Worm (Caenorhabditis elegans) whole organism, L1 larva: ENCODE results near the gene mlc-1.

Experiments
- C16A3.4 ChIP-seq: fragments of 150-350 bp; optimal IDR thresholded peaks from 2 replicates; lab custom pipeline; 2014; ENCODE audit warnings: missing biosample characterization, missing genetic modification characterization
- aha-1 ChIP-seq: fragments of 150-350 bp; optimal IDR thresholded peaks from 2 replicates; lab custom pipeline; 2014; ENCODE audit warnings: missing biosample characterization, missing genetic modification characterization
- alr-1 ChIP-seq: fragments of 200-800 bp; sonication (Bioruptor generic); optimal IDR thresholded peaks from 2 replicates; lab custom pipeline; 2018; ENCODE audit warnings: borderline replicate concordance, mild to moderate bottlenecking, missing genetic modification characterization, missing compliant biosample characterization
- ceh-63 ChIP-seq: fragments of 200-800 bp; sonication (Bioruptor generic); optimal IDR thresholded peaks from 2 replicates; lab custom pipeline; 2018; ENCODE audit warnings: mild to moderate bottlenecking, missing genetic modification characterization, missing compliant biosample characterization
- ceh-82 ChIP-seq, 3 experiments: fragments of 150-350 bp in 1 of 3; sonication (generic microtip) in 2 of 3; optimal IDR thresholded peaks; 2 replicates each; lab custom pipeline; 2014 to 2017; ENCODE audit warnings: missing biosample characterization in 3 of 3, missing genetic modification characterization in 3 of 3
- ces-1 ChIP-seq: fragments of 150-350 bp; optimal IDR thresholded peaks from 2 replicates; lab custom pipeline; 2014; ENCODE audit warnings: missing biosample characterization, missing genetic modification reagents, missing genetic modification characterization
- efl-1 ChIP-seq, 4 experiments: fragments of 150-350 bp; optimal IDR thresholded peaks in 3 of 4; peaks in 1 of 4; 1 replicate in 1 of 4; 2 replicates in 3 of 4; lab custom pipeline; 2014; ENCODE audit warnings: missing biosample characterization in 2 of 4, missing genetic modification characterization in 2 of 4, missing genetic modification reagents in 2 of 4
- egl-27 ChIP-seq, 2 experiments: fragments of 150-350 bp in 1 of 2; sonication (generic microtip); optimal IDR thresholded peaks; 3 replicates each; lab custom pipeline; 2017 to 2018; ENCODE audit warnings: missing biosample characterization in 2 of 2, missing genetic modification characterization in 2 of 2, missing genetic modification reagents in 2 of 2
- elt-2 ChIP-seq: sonication (generic microtip); optimal IDR thresholded peaks from 2 replicates; lab custom pipeline; 2016; ENCODE audit warnings: missing genetic modification characterization, mild to moderate bottlenecking, inconsistent platforms, missing compliant biosample characterization, missing genetic modification reagents
- ets-5 ChIP-seq: fragments of 200-800 bp; sonication (Bioruptor generic); IDR thresholded peaks from 2 replicates; pipeline ENCODE4 v1.3.6; 2022; ENCODE audit warnings: missing genetic modification characterization, missing compliant biosample characterization
- fkh-10 ChIP-seq: sonication (generic microtip); optimal IDR thresholded peaks from 2 replicates; lab custom pipeline; 2017; ENCODE audit warnings: missing biosample characterization, missing genetic modification reagents, missing genetic modification characterization
- fkh-4 ChIP-seq: sonication (generic microtip); optimal IDR thresholded peaks from 2 replicates; lab custom pipeline; 2016; ENCODE audit warnings: missing compliant biosample characterization, missing genetic modification characterization, borderline replicate concordance
- fos-1 ChIP-seq: fragments of 150-350 bp; optimal IDR thresholded peaks from 2 replicates; lab custom pipeline; 2014; ENCODE audit warnings: missing biosample characterization, missing genetic modification characterization
- hlh-4 ChIP-seq: sonication (generic microtip); optimal IDR thresholded peaks from 2 replicates; lab custom pipeline; 2016; ENCODE audit warnings: mild to moderate bottlenecking, missing genetic modification characterization, missing compliant biosample characterization
- lin-13 ChIP-seq: fragments of 150-350 bp; optimal IDR thresholded peaks from 2 replicates; lab custom pipeline; 2014; ENCODE audit warnings: missing biosample characterization, missing genetic modification reagents, missing genetic modification characterization
- lin-14 ChIP-seq: fragments of 200-800 bp; sonication (Bioruptor generic); optimal IDR thresholded peaks from 2 replicates; lab custom pipeline; 2018; ENCODE audit warnings: mild to moderate bottlenecking, missing genetic modification characterization, moderate library complexity, missing compliant biosample characterization
- lin-15B ChIP-seq: fragments of 150-350 bp; sonication (generic microtip); optimal IDR thresholded peaks from 3 replicates; lab custom pipeline; 2014; ENCODE audit warnings: missing biosample characterization, missing genetic modification characterization
- lin-39 ChIP-seq: fragments of 150-350 bp; optimal IDR thresholded peaks from 2 replicates; lab custom pipeline; 2014; ENCODE audit warnings: missing biosample characterization, missing genetic modification reagents, missing genetic modification characterization
- lir-3 ChIP-seq: sonication (generic microtip); optimal IDR thresholded peaks from 2 replicates; lab custom pipeline; 2016; ENCODE audit warnings: mild to moderate bottlenecking, missing genetic modification characterization, moderate library complexity, missing compliant biosample characterization; ENCODE audit not compliant: poor library complexity
- lsy-2 ChIP-seq, 2 experiments: fragments of 150-350 bp; optimal IDR thresholded peaks; 2 replicates each; lab custom pipeline; 2014; ENCODE audit warnings: missing biosample characterization in 2 of 2, missing genetic modification characterization in 2 of 2
- mef-2 ChIP-seq: fragments of 150-350 bp; optimal IDR thresholded peaks from 2 replicates; lab custom pipeline; 2014; ENCODE audit warnings: missing biosample characterization, missing genetic modification characterization
- nhr-11 ChIP-seq: fragments of 150-350 bp; optimal IDR thresholded peaks from 2 replicates; lab custom pipeline; 2014; ENCODE audit warnings: missing biosample characterization, missing genetic modification characterization
- nhr-12 ChIP-seq: sonication (generic microtip); optimal IDR thresholded peaks from 2 replicates; lab custom pipeline; 2017; ENCODE audit warnings: missing biosample characterization, missing genetic modification characterization
- nhr-19 ChIP-seq: fragments of 200-800 bp; sonication (Bioruptor generic); conservative IDR thresholded peaks from 2 replicates; pipeline ENCODE4 v1.3.6; 2022; ENCODE audit warnings: missing genetic modification characterization, missing compliant biosample characterization
- nhr-20 ChIP-seq: sonication (generic microtip); optimal IDR thresholded peaks from 2 replicates; lab custom pipeline; 2016; ENCODE audit warnings: mild to moderate bottlenecking, missing genetic modification characterization, missing compliant biosample characterization
- nhr-28 ChIP-seq: fragments of 150-350 bp; optimal IDR thresholded peaks from 2 replicates; lab custom pipeline; 2014; ENCODE audit warnings: missing biosample characterization, missing genetic modification characterization
- nhr-47 ChIP-seq: sonication (generic microtip); optimal IDR thresholded peaks from 2 replicates; lab custom pipeline; 2016; ENCODE audit warnings: mild to moderate bottlenecking, missing genetic modification characterization, moderate library complexity, missing compliant biosample characterization
- nhr-76 ChIP-seq: sonication (generic microtip); optimal IDR thresholded peaks from 2 replicates; lab custom pipeline; 2017; ENCODE audit warnings: missing biosample characterization, missing genetic modification characterization
- nhr-77 ChIP-seq: fragments of 150-350 bp; optimal IDR thresholded peaks from 2 replicates; lab custom pipeline; 2014; ENCODE audit warnings: missing biosample characterization, missing genetic modification characterization
- nhr-85 ChIP-seq: sonication (generic microtip); peaks from one replicate; lab custom pipeline; 2016; ENCODE audit warnings: missing genetic modification characterization, inconsistent platforms, missing compliant biosample characterization
- nhr-90 ChIP-seq: sonication (generic microtip); optimal IDR thresholded peaks from 2 replicates; lab custom pipeline; 2016; ENCODE audit warnings: mild to moderate bottlenecking, missing genetic modification characterization, missing compliant biosample characterization; ENCODE audit not compliant: poor library complexity
- pag-3 ChIP-seq: sonication (generic microtip); optimal IDR thresholded peaks from 2 replicates; lab custom pipeline; 2017; ENCODE audit warnings: missing genetic modification characterization, mild to moderate bottlenecking, missing compliant biosample characterization, antibody characterized with exemption, borderline replicate concordance; ENCODE audit not compliant: insufficient read depth
- pax-3 ChIP-seq: fragments of 200-800 bp; sonication (Bioruptor generic); optimal IDR thresholded peaks from 2 replicates; lab custom pipeline; 2018; ENCODE audit warnings: mild to moderate bottlenecking, missing genetic modification characterization, moderate library complexity, missing compliant biosample characterization
- pqm-1 ChIP-seq: sonication (generic microtip); optimal IDR thresholded peaks from 3 replicates; lab custom pipeline; 2017; ENCODE audit warnings: missing biosample characterization, missing genetic modification characterization
- rnt-1 ChIP-seq: sonication (generic microtip); optimal IDR thresholded peaks from 2 replicates; lab custom pipeline; 2016; ENCODE audit warnings: mild to moderate bottlenecking, missing genetic modification characterization, moderate library complexity, missing compliant biosample characterization
- skn-1 ChIP-seq: fragments of 150-350 bp; optimal IDR thresholded peaks from 2 replicates; lab custom pipeline; 2014; ENCODE audit warnings: missing biosample characterization, missing genetic modification characterization
- snpc-4 ChIP-seq: fragments of 150-350 bp; optimal IDR thresholded peaks from 2 replicates; lab custom pipeline; 2014; ENCODE audit warnings: missing biosample characterization, missing genetic modification characterization
- snu-23 ChIP-seq: sonication (generic microtip); optimal IDR thresholded peaks from 2 replicates; lab custom pipeline; 2016; ENCODE audit warnings: missing genetic modification characterization, missing compliant biosample characterization
- sptf-1 ChIP-seq: fragments of 150-350 bp; optimal IDR thresholded peaks from 2 replicates; lab custom pipeline; 2014; ENCODE audit warnings: missing biosample characterization, missing genetic modification characterization
- swsn-7 ChIP-seq: sonication (generic microtip); optimal IDR thresholded peaks from 2 replicates; lab custom pipeline; 2016; ENCODE audit warnings: missing genetic modification characterization, missing compliant biosample characterization
- tlp-1 ChIP-seq: fragments of 150-350 bp; optimal IDR thresholded peaks from 2 replicates; lab custom pipeline; 2014; ENCODE audit warnings: missing biosample characterization, missing genetic modification characterization
- unc-130 ChIP-seq: fragments of 150-350 bp; optimal IDR thresholded peaks from 2 replicates; lab custom pipeline; 2017; ENCODE audit warnings: missing biosample characterization, missing genetic modification characterization, inconsistent platforms
- unc-30 ChIP-seq: sonication (generic microtip); optimal IDR thresholded peaks from 2 replicates; lab custom pipeline; 2017; ENCODE audit warnings: missing biosample characterization, missing genetic modification characterization
- unc-62 ChIP-seq: fragments of 150-350 bp; optimal IDR thresholded peaks from 2 replicates; lab custom pipeline; 2014; ENCODE audit warnings: missing biosample characterization, missing genetic modification reagents, missing genetic modification characterization
- unc-86 ChIP-seq: sonication (generic microtip); optimal IDR thresholded peaks from 2 replicates; lab custom pipeline; 2016; ENCODE audit warnings: missing genetic modification characterization, missing compliant biosample characterization
- unc-98 ChIP-seq: fragments of 200-800 bp; sonication (Bioruptor generic); IDR thresholded peaks from 2 replicates; pipeline ENCODE4 v1.3.6; 2022; ENCODE audit warnings: missing genetic modification characterization, missing compliant biosample characterization
- vab-15 ChIP-seq: sonication (generic microtip); optimal IDR thresholded peaks from 2 replicates; lab custom pipeline; 2017; ENCODE audit warnings: missing genotype, mild to moderate bottlenecking, missing genetic modification characterization, missing compliant biosample characterization
- zag-1 ChIP-seq: fragments of 150-350 bp; optimal IDR thresholded peaks from 2 replicates; lab custom pipeline; 2014; ENCODE audit warnings: missing biosample characterization, missing genetic modification characterization
- ztf-4 ChIP-seq: fragments of 150-350 bp; optimal IDR thresholded peaks from 2 replicates; lab custom pipeline; 2014; ENCODE audit warnings: missing biosample characterization, missing genetic modification characterization

The mlc-1 gene

DNA sequence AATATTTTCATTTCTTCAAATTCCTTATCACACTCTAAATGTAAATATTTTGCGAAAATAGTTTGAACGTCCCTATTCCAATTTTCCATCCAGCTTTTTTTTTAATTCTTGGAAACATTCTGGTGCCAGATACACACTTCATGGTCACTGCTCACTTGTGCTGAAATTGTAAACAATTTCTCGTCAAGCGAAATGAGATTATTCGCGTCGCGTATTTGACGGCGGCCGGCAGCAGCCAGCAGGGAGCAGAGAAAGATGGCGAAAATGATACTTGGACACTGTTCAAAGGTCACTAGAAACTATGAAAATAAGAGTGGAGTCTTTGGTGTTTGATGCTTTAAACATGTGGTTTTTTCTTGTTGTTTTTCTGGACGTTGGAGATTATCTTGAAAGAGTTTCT is 45.4 kb downstream of the mlc-1 start (continued):
- TF ChIP-seq nhr-28 (tag; lab: Kevin White, UChicago), result no peak
- no peak for TF ChIP-seq lin-39
- no peak for TF ChIP-seq pag-3 (tag; lab: Kevin White, UChicago)
- TF ChIP-seq mef-2 (tag; lab: Kevin White, UChicago), result no peak
- TF ChIP-seq unc-86 (tag; lab: Kevin White, UChicago), result no peak
- no peak for TF ChIP-seq nhr-12 (tag; lab: Kevin White, UChicago)
- TF ChIP-seq nhr-47 (tag; lab: Kevin White, UChicago), result peak; percentile 3
- TF ChIP-seq rnt-1 (tag; lab: Kevin White, UChicago), result no peak
- TF ChIP-seq pqm-1 (tag; lab: Kevin White, UChicago), result no peak
- TF ChIP-seq vab-15, result peak; percentile 3
- TF ChIP-seq nhr-90 (tag; lab: Kevin White, UChicago), result no peak
- no peak for TF ChIP-seq efl-1 (optimal IDR thresholded peaks at IDR 0.05; lab: Kevin White, UChicago)
- TF ChIP-seq efl-1 (GFP tag; optimal IDR thresholded peaks at IDR 0.05 in 1 of 2; lab: Kevin White, UChicago), result no peak
- no peak for TF ChIP-seq ets-5 (GFP tag; lab: Robert Waterston, UW)
- TF ChIP-seq sptf-1, result no peak
- TF ChIP-seq nhr-20 (tag; lab: Kevin White, UChicago), result peak; percentile 87
- TF ChIP-seq lsy-2 (tag; optimal IDR thresholded peaks at IDR 0.05; lab: Kevin White, UChicago), result peak in 1 of 2 experiments; percentile 29
- TF ChIP-seq fkh-4 (tag; lab: Kevin White, UChicago), result no peak
- no peak for TF ChIP-seq ceh-63 (GFP tag; lab: Kevin White, UChicago)
- TF ChIP-seq snpc-4 (tag; lab: Kevin White, UChicago), result no peak
- no peak for TF ChIP-seq zag-1 (tag; lab: Kevin White, UChicago)
- no peak for TF ChIP-seq alr-1 (tag; lab: Kevin White, UChicago)
- no peak for TF ChIP-seq elt-2 (tag; lab: Kevin White, UChicago)
- no peak for TF ChIP-seq ces-1
- TF ChIP-seq fos-1 (tag; lab: Kevin White, UChicago), result no peak
- no peak for TF ChIP-seq skn-1
- TF ChIP-seq lin-13 (GFP tag; lab: Kevin White, UChicago), result no peak

DNA sequence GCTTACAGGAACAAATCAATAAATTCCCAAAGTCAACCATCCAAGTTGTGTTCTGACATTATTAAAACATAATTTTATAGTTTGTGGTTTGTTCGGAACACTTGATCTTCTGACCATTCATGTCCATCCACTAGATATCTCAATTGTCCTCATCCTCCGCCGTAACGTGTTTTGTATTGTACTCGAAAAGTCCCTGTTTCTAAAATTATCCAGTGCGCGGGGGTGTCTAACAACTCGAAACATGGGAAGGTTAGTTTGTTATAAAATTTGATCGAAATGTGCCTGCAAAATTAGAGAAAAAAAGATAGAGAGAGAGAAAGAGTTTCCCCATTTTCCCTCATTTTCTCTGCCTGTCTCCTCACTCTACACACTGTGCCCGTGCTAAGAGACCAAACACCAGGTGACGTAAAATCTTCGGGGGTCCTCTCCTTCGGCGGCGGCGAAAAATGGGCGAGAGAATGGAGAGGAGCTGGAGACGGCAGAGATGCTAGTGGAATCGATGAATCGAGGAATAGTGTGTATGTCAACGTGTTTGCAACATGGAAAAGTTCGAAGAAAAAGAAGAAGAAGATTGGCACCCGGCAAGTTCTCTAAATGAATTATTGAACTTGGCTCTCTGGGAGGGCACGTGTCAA is 46.7 kb downstream of the mlc-1 start:
- peak; percentile 98 for TF ChIP-seq nhr-85 (tag; lab: Kevin White, UChicago)
- TF ChIP-seq unc-30 (tag; lab: Kevin White, UChicago), result no peak
- peak; percentile 94 for TF ChIP-seq swsn-7 (tag; lab: Kevin White, UChicago)
- TF ChIP-seq elt-2 (tag; lab: Kevin White, UChicago), result peak; percentile 77
- no peak for TF ChIP-seq nhr-76 (tag; lab: Kevin White, UChicago)
- TF ChIP-seq lin-39, result peak; percentile 67
- TF ChIP-seq egl-27 (tag; optimal IDR thresholded peaks at IDR 0.05; lab: Kevin White, UChicago), result peak; percentile 95 to 96
- peak; percentile 95 for TF ChIP-seq nhr-77 (tag; lab: Kevin White, UChicago)
- peak; percentile 79 for TF ChIP-seq ztf-4 (tag; lab: Kevin White, UChicago)
- no peak for TF ChIP-seq alr-1 (tag; lab: Kevin White, UChicago)
- peak; percentile 60 to 72 for TF ChIP-seq efl-1 (optimal IDR thresholded peaks at IDR 0.05; lab: Kevin White, UChicago)
- no peak for TF ChIP-seq efl-1 (GFP tag; optimal IDR thresholded peaks at IDR 0.05 in 1 of 2; lab: Kevin White, UChicago)
- TF ChIP-seq lin-15B (tag; lab: Kevin White, UChicago), result no peak
- TF ChIP-seq pax-3 (tag; lab: Kevin White, UChicago), result peak; percentile 49
- TF ChIP-seq unc-62 (GFP tag; lab: Kevin White, UChicago), result no peak
- TF ChIP-seq nhr-28 (tag; lab: Kevin White, UChicago), result peak; percentile 1
- no peak for TF ChIP-seq aha-1 (tag; lab: Kevin White, UChicago)
- no peak for TF ChIP-seq hlh-4
- TF ChIP-seq snu-23, result peak; percentile 95
- TF ChIP-seq mef-2 (tag; lab: Kevin White, UChicago), result peak; percentile 80
- TF ChIP-seq unc-98 (GFP tag; lab: Robert Waterston, UW), result peak; percentile 56; the same call in 1 of the 2 replicates
- peak; percentile 74 for TF ChIP-seq skn-1
- TF ChIP-seq nhr-11 (tag; lab: Kevin White, UChicago), result peak; percentile 56
- no peak for TF ChIP-seq tlp-1
- peak; percentile 73 to 76 (median 74) for TF ChIP-seq ceh-82 (tag; optimal IDR thresholded peaks at IDR 0.05; lab: Kevin White, UChicago)
- peak; percentile 37 for TF ChIP-seq fkh-4 (tag; lab: Kevin White, UChicago)
- peak; percentile 100 for TF ChIP-seq lin-14 (GFP tag; lab: Kevin White, UChicago)
- peak; percentile 72 for TF ChIP-seq lir-3 (tag; lab: Kevin White, UChicago)
- TF ChIP-seq ets-5 (GFP tag; lab: Robert Waterston, UW), result no peak
- TF ChIP-seq fkh-10 (GFP tag; lab: Kevin White, UChicago), result peak; percentile 51
- peak; percentile 75 for TF ChIP-seq C16A3.4 (tag; lab: Kevin White, UChicago)
- peak; percentile 93 for TF ChIP-seq nhr-19 (GFP tag; lab: Robert Waterston, UW)
- TF ChIP-seq unc-130, result peak; percentile 38
